Worm (Caenorhabditis elegans): ENCODE data around the gene F08F8.7.
A peak's percentile ranks its signal among the peaks of the same experiment; 100 is the strongest.

F08F8.7 gene

DNA sequence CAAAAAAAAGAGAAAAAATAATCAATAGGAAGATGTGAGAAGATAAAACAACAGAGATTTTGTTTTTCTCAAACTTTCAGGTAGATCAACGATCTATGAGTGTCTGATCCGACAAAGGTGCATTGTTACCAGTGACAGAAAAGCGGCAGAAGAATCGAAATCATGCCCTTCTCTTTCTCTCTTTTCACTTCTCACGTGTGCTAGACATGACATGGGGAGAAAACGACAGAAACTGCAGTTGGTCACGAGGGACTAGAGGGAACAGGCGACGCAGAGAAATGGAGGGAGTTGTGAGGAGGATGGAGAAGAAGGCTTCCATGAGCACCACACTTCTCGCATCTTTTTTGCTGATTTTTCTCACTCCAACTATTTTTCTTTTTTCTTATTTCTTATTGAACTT, 11.7 kb downstream of the F08F8.7 start, which contains the start of gene F56C9.10 (continued):
- TF ChIP-seq zip-2 (tag; optimal IDR thresholded peaks at IDR 0.05), result no peak
- peak; percentile 72 for TF ChIP-seq nhr-102 (tag; optimal IDR thresholded peaks at IDR 0.05)
- TF ChIP-seq dmd-8 (GFP tag; IDR thresholded peaks at IDR 0.05), result no peak
- TF ChIP-seq nhr-6 (tag; optimal IDR thresholded peaks at IDR 0.05), result peak; percentile 55
- TF ChIP-seq nhr-77 (tag; optimal IDR thresholded peaks at IDR 0.05), result peak; percentile 83
- peak; percentile 45; the same call in 1 of the 2 replicates for TF ChIP-seq lin-29 (GFP tag; IDR thresholded peaks at IDR 0.05)
- peak; percentile 77 to 89 for TF ChIP-seq lsy-2 (tag; optimal IDR thresholded peaks at IDR 0.05)
- no peak; the same call in none of the 2 replicates for TF ChIP-seq ctbp-1 (GFP tag; IDR thresholded peaks at IDR 0.05)
- peak; percentile 69 for TF ChIP-seq rbr-2 (tag; optimal IDR thresholded peaks at IDR 0.05)
- no peak for TF ChIP-seq tag-97 (GFP tag; IDR thresholded peaks at IDR 0.05)
- TF ChIP-seq nhr-111 (GFP tag; optimal IDR thresholded peaks at IDR 0.05), result no peak
- peak in 1 of 2 experiments; percentile 65 for TF ChIP-seq daf-16 (GFP tag; optimal IDR thresholded peaks at IDR 0.05)
- peak; percentile 38 for TF ChIP-seq daf-16 (tag; optimal IDR thresholded peaks at IDR 0.05)
- TF ChIP-seq mep-1 (tag; optimal IDR thresholded peaks at IDR 0.05), result peak; percentile 95
- no peak for TF ChIP-seq F26F4.8 (GFP tag; conservative IDR thresholded peaks at IDR 0.05)
- no peak for TF ChIP-seq egl-27 (tag; optimal IDR thresholded peaks at IDR 0.05)
- TF ChIP-seq fos-1 (tag; optimal IDR thresholded peaks at IDR 0.05), result no peak
- TF ChIP-seq lim-7 (GFP tag; IDR thresholded peaks at IDR 0.05), result no peak
- peak; percentile 35 for TF ChIP-seq lin-13 (GFP tag; optimal IDR thresholded peaks at IDR 0.05)
- no peak for TF ChIP-seq skn-1 (tag; optimal IDR thresholded peaks at IDR 0.05)
- peak; percentile 9 for TF ChIP-seq nhr-76 (tag; optimal IDR thresholded peaks at IDR 0.05)
- no peak for TF ChIP-seq daf-12 (tag; optimal IDR thresholded peaks at IDR 0.05)
- no peak for TF ChIP-seq ztf-11 (tag; optimal IDR thresholded peaks at IDR 0.05)
- no peak for TF ChIP-seq fkh-10 (GFP tag; optimal IDR thresholded peaks at IDR 0.05)
- no peak for TF ChIP-seq spr-3 (GFP tag; optimal IDR thresholded peaks at IDR 0.05)
- TF ChIP-seq F37D6.2 (tag; optimal IDR thresholded peaks at IDR 0.05), result peak; percentile 7
- TF ChIP-seq saeg-2 (GFP tag; IDR thresholded peaks at IDR 0.05), result 0 out of 2 replicates have a peak, but pooled peaks have one; percentile 38
- TF ChIP-seq spr-1 (tag; optimal IDR thresholded peaks at IDR 0.05), result peak; percentile 47
- TF ChIP-seq egl-43 (GFP tag; IDR thresholded peaks at IDR 0.05), result 0 out of 2 replicates have a peak, but pooled peaks have one; percentile 5
- peak in 1 of 2 experiments; percentile 84 for TF ChIP-seq hif-1 (tag; optimal IDR thresholded peaks at IDR 0.05)
- TF ChIP-seq aha-1 (tag), result peak; percentile 99

DNA sequence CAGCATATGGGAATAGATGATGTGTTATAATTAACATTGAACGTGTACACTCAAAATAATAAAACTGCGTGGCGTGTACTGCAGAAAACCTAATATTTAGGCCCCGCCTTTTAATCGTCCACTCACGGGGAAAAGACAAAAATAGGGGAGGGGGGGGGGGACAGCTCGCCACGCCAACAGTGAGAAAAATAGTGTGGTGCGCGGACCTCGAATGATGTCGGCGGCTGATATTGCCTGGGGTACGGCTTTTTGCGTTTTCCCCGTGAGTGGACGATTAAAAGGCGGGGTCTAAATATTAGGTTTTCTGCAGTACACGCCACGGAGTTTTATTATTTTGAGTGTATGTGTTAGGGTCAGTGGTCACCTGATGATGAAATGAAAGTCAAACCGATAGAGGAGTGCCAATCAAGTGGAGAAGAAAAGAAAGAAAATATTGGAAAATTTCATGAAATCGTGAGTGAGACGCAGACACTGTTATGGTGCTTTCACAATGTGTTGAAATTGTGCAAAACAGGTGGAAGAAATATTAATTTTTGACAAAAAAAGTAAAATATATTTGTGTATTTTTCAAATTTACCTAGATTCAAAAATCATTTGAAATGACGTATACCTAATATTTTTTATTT, 12.9 kb downstream of the F08F8.7 start:
- TF ChIP-seq hlh-30 (tag; optimal IDR thresholded peaks at IDR 0.05; ENCODE audit: insufficient read depth) (peak; percentile 28), set-16 (GFP tag; IDR thresholded peaks at IDR 0.05) (0 out of 2 replicates have a peak, but pooled peaks have one; percentile 21), tra-1 (GFP tag; IDR thresholded peaks at IDR 0.05) (0 out of 2 replicates have a peak, but pooled peaks have one; percentile 37), nhr-28 (tag; optimal IDR thresholded peaks at IDR 0.05) (peak; percentile 15), ctbp-1 (GFP tag; IDR thresholded peaks at IDR 0.05) (0 out of 2 replicates have a peak, but pooled peaks have one; percentile 34), hlh-11 (tag; optimal IDR thresholded peaks at IDR 0.05) (peak; percentile 11), dmd-6 (GFP tag; IDR thresholded peaks at IDR 0.05) (peak; percentile 48)

DNA sequence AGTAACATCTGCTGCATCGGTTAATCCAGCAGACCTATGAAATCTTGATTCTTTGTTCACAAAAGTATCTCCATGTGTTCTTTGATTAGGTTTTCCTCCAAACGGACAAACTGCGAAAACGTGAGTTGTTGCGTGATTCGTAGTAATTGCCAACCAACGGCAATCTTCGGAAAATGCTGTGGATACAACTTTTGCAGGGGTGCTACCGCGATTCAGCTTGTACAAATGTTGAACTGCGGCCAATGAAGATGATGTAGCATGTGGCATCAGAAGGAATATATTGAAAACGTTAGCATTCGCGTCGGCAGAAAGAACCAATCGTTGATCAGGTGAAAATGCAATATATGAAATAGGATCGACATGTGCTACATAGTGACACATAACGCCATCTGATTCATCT, 15.3 kb downstream of the F08F8.7 start:
- peak in 1 of 2 experiments; percentile 87 for TF ChIP-seq unc-62 (GFP tag; optimal IDR thresholded peaks at IDR 0.05 in 1 of 2)
- TF ChIP-seq unc-62 (tag; optimal IDR thresholded peaks at IDR 0.05), result no peak
- TF ChIP-seq ZK546.5 (tag; optimal IDR thresholded peaks at IDR 0.05), result no peak
